Worm (Caenorhabditis elegans) whole organism, L4 larva: Measurements from ENCODE around the gene parp-2.

Experiments
- F37D6.2 ChIP-seq: sonication (generic microtip); optimal IDR thresholded peaks from 2 replicates; lab custom pipeline; 2016; ENCODE audit warnings: mild to moderate bottlenecking, missing genetic modification characterization, missing compliant biosample characterization
- F44E2.7 ChIP-seq: fragments of 200-800 bp; sonication (Bioruptor generic); IDR thresholded peaks from 2 replicates; pipeline ENCODE4 v2.1.2; 2022; ENCODE audit warnings: missing genetic modification characterization, missing compliant biosample characterization
- F49E8.2 ChIP-seq: sonication (generic microtip); optimal IDR thresholded peaks from 2 replicates; lab custom pipeline; 2016; ENCODE audit warnings: missing compliant biosample characterization, mild to moderate bottlenecking, missing genetic modification characterization, borderline replicate concordance
- T20F7.1 ChIP-seq: fragments of 200-800 bp; sonication (Bioruptor generic); optimal IDR thresholded peaks from 2 replicates; lab custom pipeline; 2018; ENCODE audit warnings: mild to moderate bottlenecking, missing genetic modification characterization, missing compliant biosample characterization
- T26A8.4 ChIP-seq: fragments of 200-800 bp; sonication (Bioruptor generic); IDR thresholded peaks from 2 replicates; pipeline ENCODE4 v1.3.6; 2022; ENCODE audit warnings: missing genetic modification characterization, missing compliant biosample characterization
- Y75B8A.6 ChIP-seq: fragments of 200-800 bp; sonication (Bioruptor generic); IDR thresholded peaks from 2 replicates; pipeline ENCODE4 v1.3.6; 2022; ENCODE audit warnings: missing genetic modification reagents, missing genetic modification characterization, missing compliant biosample characterization
- ZK546.5 ChIP-seq, 2 experiments: sonication (generic microtip); optimal IDR thresholded peaks; 2 replicates each; lab custom pipeline; 2017; ENCODE audit warnings: missing biosample characterization in 2 of 2, missing genetic modification characterization in 2 of 2
- aha-1 ChIP-seq: fragments of 150-350 bp; peaks from one replicate; lab custom pipeline; 2014; ENCODE audit warnings: missing biosample characterization, missing genetic modification characterization
- ama-1 ChIP-seq: fragments of 150-350 bp; optimal IDR thresholded peaks from 2 replicates; lab custom pipeline; 2014; ENCODE audit warnings: inconsistent platforms, mixed read lengths
- ceh-28 ChIP-seq: fragments of 150-350 bp; optimal IDR thresholded peaks from 2 replicates; lab custom pipeline; 2014; ENCODE audit warnings: missing biosample characterization, missing genetic modification reagents, missing genetic modification characterization
- ceh-32 ChIP-seq: sonication (generic microtip); optimal IDR thresholded peaks from 2 replicates; lab custom pipeline; 2016; ENCODE audit warnings: mild to moderate bottlenecking, missing genetic modification characterization, missing compliant biosample characterization; ENCODE audit not compliant: poor library complexity
- ceh-44 ChIP-seq: fragments of 200-800 bp; sonication (Bioruptor generic); IDR thresholded peaks from 2 replicates; pipeline ENCODE4 v1.3.6; 2022; ENCODE audit warnings: missing genetic modification reagents, missing genetic modification characterization, missing compliant biosample characterization
- ceh-62 ChIP-seq: sonication (generic microtip); optimal IDR thresholded peaks from 2 replicates; lab custom pipeline; 2017; ENCODE audit warnings: missing biosample characterization, missing genetic modification characterization
- daf-16 ChIP-seq, 3 experiments: sonication (generic microtip); optimal IDR thresholded peaks; 2 replicates each; lab custom pipeline; 2016 to 2017; ENCODE audit warnings: missing genetic modification characterization in 3 of 3, missing genetic modification reagents in 3 of 3, mild to moderate bottlenecking in 2 of 3, missing compliant biosample characterization in 2 of 3, missing biosample characterization in 1 of 3, moderate library complexity in 1 of 3
- dmd-6 ChIP-seq: fragments of 200-800 bp; sonication (Bioruptor generic); IDR thresholded peaks from 2 replicates; pipeline ENCODE4 v1.3.6; 2022; ENCODE audit warnings: missing genetic modification reagents, missing genetic modification characterization, missing compliant biosample characterization
- dmd-8 ChIP-seq: fragments of 200-800 bp; sonication (Bioruptor generic); IDR thresholded peaks from 2 replicates; pipeline ENCODE4 v1.3.6; 2022; ENCODE audit warnings: missing genetic modification characterization, missing compliant biosample characterization
- dmd-9 ChIP-seq: fragments of 200-800 bp; sonication (Bioruptor generic); IDR thresholded peaks from 2 replicates; pipeline ENCODE4 v1.3.6; 2022; ENCODE audit warnings: missing genetic modification reagents, missing genetic modification characterization, missing compliant biosample characterization
- dpl-1 ChIP-seq: fragments of 150-350 bp; optimal IDR thresholded peaks from 2 replicates; lab custom pipeline; 2014; ENCODE audit warnings: missing biosample characterization, missing genetic modification reagents, missing genetic modification characterization
- duxl-1 ChIP-seq: sonication (generic microtip); optimal IDR thresholded peaks from 2 replicates; lab custom pipeline; 2016; ENCODE audit warnings: mild to moderate bottlenecking, missing genetic modification characterization, moderate library complexity, missing compliant biosample characterization; ENCODE audit not compliant: poor library complexity
- dve-1 ChIP-seq: sonication (generic microtip); optimal IDR thresholded peaks from 2 replicates; lab custom pipeline; 2017; ENCODE audit warnings: antibody characterized with exemption, mild to moderate bottlenecking, missing genetic modification characterization, missing compliant biosample characterization; ENCODE audit not compliant: insufficient read depth
- egl-43 ChIP-seq: fragments of 200-800 bp; sonication (Bioruptor generic); IDR thresholded peaks from 2 replicates; pipeline ENCODE4 v1.3.6; 2022; ENCODE audit warnings: missing genetic modification reagents, missing genetic modification characterization, missing compliant biosample characterization
- hlh-11 ChIP-seq: fragments of 200-800 bp; sonication (Bioruptor generic); optimal IDR thresholded peaks from 2 replicates; lab custom pipeline; 2018; ENCODE audit warnings: mild to moderate bottlenecking, missing genetic modification characterization, missing compliant biosample characterization
- hlh-30 ChIP-seq: sonication (generic microtip); optimal IDR thresholded peaks from 2 replicates; lab custom pipeline; 2017; ENCODE audit warnings: antibody characterized with exemption, mild to moderate bottlenecking, missing genetic modification characterization, missing compliant biosample characterization; ENCODE audit not compliant: insufficient read depth
- hmg-1.1 ChIP-seq: fragments of 200-800 bp; sonication (Bioruptor generic); IDR thresholded peaks from 2 replicates; pipeline ENCODE4 v1.3.6; 2022; ENCODE audit warnings: missing genetic modification reagents, missing genetic modification characterization, missing compliant biosample characterization
- lim-7 ChIP-seq: fragments of 200-800 bp; sonication (Bioruptor generic); IDR thresholded peaks from 2 replicates; pipeline ENCODE4 v1.3.6; 2022; ENCODE audit warnings: missing genetic modification characterization, missing compliant biosample characterization
- lin-1 ChIP-seq: fragments of 200-800 bp; sonication (Bioruptor generic); IDR thresholded peaks from 2 replicates; pipeline ENCODE4 v1.3.6; 2022; ENCODE audit warnings: missing genetic modification reagents, missing genetic modification characterization, missing compliant biosample characterization
- lin-38 ChIP-seq: fragments of 200-800 bp; sonication (Bioruptor generic); IDR thresholded peaks from 2 replicates; pipeline ENCODE4 v1.3.6; 2022; ENCODE audit warnings: missing genetic modification reagents, missing genetic modification characterization, missing compliant biosample characterization
- lsy-2 ChIP-seq, 2 experiments: fragments of 150-350 bp in 1 of 2; sonication (generic microtip) in 1 of 2; optimal IDR thresholded peaks; 2 replicates each; lab custom pipeline; 2014 to 2017; ENCODE audit warnings: missing biosample characterization in 2 of 2, missing genetic modification characterization in 2 of 2
- madf-9 ChIP-seq: fragments of 200-800 bp; sonication (Bioruptor generic); conservative IDR thresholded peaks from 2 replicates; pipeline ENCODE4 v1.3.6; 2022; ENCODE audit warnings: missing genetic modification reagents, missing genetic modification characterization, missing compliant biosample characterization
- mdl-1 ChIP-seq, 2 experiments: fragments of 150-350 bp in 1 of 2; sonication (generic microtip) in 1 of 2; optimal IDR thresholded peaks; 2 replicates each; lab custom pipeline; 2014 to 2017; ENCODE audit warnings: missing biosample characterization in 2 of 2, missing genetic modification characterization in 2 of 2
- mes-2 ChIP-seq: sonication (generic microtip); optimal IDR thresholded peaks from 2 replicates; lab custom pipeline; 2016; ENCODE audit warnings: missing genotype, mild to moderate bottlenecking, missing genetic modification characterization, missing compliant biosample characterization; ENCODE audit not compliant: poor library complexity, severe bottlenecking
- mxl-3 ChIP-seq: fragments of 200-800 bp; sonication (Bioruptor generic); optimal IDR thresholded peaks from 2 replicates; lab custom pipeline; 2018; ENCODE audit warnings: mild to moderate bottlenecking, missing genetic modification characterization, missing compliant biosample characterization
- nhr-102 ChIP-seq: sonication (generic microtip); optimal IDR thresholded peaks from 2 replicates; lab custom pipeline; 2016; ENCODE audit warnings: mild to moderate bottlenecking, missing genetic modification characterization, moderate library complexity, missing compliant biosample characterization
- nhr-11 ChIP-seq: fragments of 150-350 bp; optimal IDR thresholded peaks from 2 replicates; lab custom pipeline; 2014; ENCODE audit warnings: missing biosample characterization, missing genetic modification characterization
- nhr-28 ChIP-seq: fragments of 150-350 bp; optimal IDR thresholded peaks from 2 replicates; lab custom pipeline; 2014; ENCODE audit warnings: missing biosample characterization, missing genetic modification characterization
- nhr-41 ChIP-seq: fragments of 200-800 bp; sonication (Bioruptor generic); IDR thresholded peaks from 2 replicates; pipeline ENCODE4 v1.3.6; 2022; ENCODE audit warnings: missing genetic modification reagents, missing genetic modification characterization, missing compliant biosample characterization
- nhr-77 ChIP-seq: fragments of 150-350 bp; optimal IDR thresholded peaks from 2 replicates; lab custom pipeline; 2014; ENCODE audit warnings: missing biosample characterization, missing genetic modification characterization
- pha-4 ChIP-seq, 2 experiments: fragments of 150-350 bp in 1 of 2; fragments of 200-800 bp in 1 of 2; sonication (Bioruptor generic) in 1 of 2; IDR thresholded peaks in 1 of 2; optimal IDR thresholded peaks in 1 of 2; 2 replicates each; pipeline versions ENCODE4 v1.3.6 to Lab custom; 2014 to 2022; ENCODE audit warnings: missing genetic modification characterization in 2 of 2, missing genetic modification reagents in 2 of 2, missing biosample characterization in 1 of 2, missing compliant biosample characterization in 1 of 2
- php-3 ChIP-seq: fragments of 200-800 bp; sonication (Bioruptor generic); IDR thresholded peaks from 2 replicates; pipeline ENCODE4 v1.3.6; 2022; ENCODE audit warnings: missing genetic modification reagents, missing genetic modification characterization, missing compliant biosample characterization
- pqm-1 ChIP-seq: sonication (generic microtip); optimal IDR thresholded peaks from 2 replicates; lab custom pipeline; 2017; ENCODE audit warnings: missing biosample characterization, missing genetic modification characterization
- saeg-2 ChIP-seq: fragments of 200-800 bp; sonication (Bioruptor generic); IDR thresholded peaks from 2 replicates; pipeline ENCODE4 v1.3.6; 2022; ENCODE audit warnings: missing genetic modification reagents, missing genetic modification characterization, missing compliant biosample characterization
- sdz-12 ChIP-seq: fragments of 200-800 bp; sonication (Bioruptor generic); optimal IDR thresholded peaks from 2 replicates; lab custom pipeline; 2018; ENCODE audit warnings: mild to moderate bottlenecking, missing genetic modification characterization, missing compliant biosample characterization
- set-16 ChIP-seq: fragments of 200-800 bp; sonication (Bioruptor generic); IDR thresholded peaks from 2 replicates; pipeline ENCODE4 v1.3.6; 2022; ENCODE audit warnings: missing genetic modification reagents, missing genetic modification characterization, missing compliant biosample characterization
- spr-1 ChIP-seq: sonication (generic microtip); optimal IDR thresholded peaks from 2 replicates; lab custom pipeline; 2016; ENCODE audit warnings: mild to moderate bottlenecking, missing genetic modification characterization, missing compliant biosample characterization
- tra-1 ChIP-seq: fragments of 200-800 bp; sonication (Bioruptor generic); IDR thresholded peaks from 2 replicates; pipeline ENCODE4 v1.3.6; 2022; ENCODE audit warnings: missing genetic modification reagents, missing genetic modification characterization, missing compliant biosample characterization
- unc-62 ChIP-seq, 3 experiments: fragments of 150-350 bp in 1 of 3; sonication (generic microtip); optimal IDR thresholded peaks in 2 of 3; peaks in 1 of 3; 1 replicate in 1 of 3; 2 replicates in 2 of 3; lab custom pipeline; 2014 to 2017; ENCODE audit warnings: missing biosample characterization in 3 of 3, missing genetic modification characterization in 3 of 3, missing genetic modification reagents in 3 of 3, missing genotype in 1 of 3

parp-2 gene

DNA sequence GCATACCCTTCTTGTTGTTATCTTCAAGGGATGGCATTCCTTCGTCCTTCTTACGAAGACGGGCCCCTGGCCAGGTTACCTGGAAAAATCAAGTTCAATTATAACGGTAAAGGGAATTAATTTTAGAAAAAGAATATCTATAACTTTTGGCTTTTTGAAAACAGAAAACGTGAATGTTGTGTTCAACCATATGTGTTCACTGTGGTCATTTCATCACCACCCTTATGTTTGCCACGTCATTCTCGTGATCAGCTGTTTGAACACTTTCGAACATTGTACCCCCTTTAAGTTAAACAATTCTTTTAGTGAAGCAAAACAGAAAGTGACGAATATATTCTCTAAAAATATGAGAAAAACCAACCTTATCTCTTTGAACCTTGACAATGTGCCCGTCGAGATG is 25.9 kb downstream of the parp-2 start:
- no peak for TF ChIP-seq F37D6.2 (tag; lab: Kevin White, UChicago)
- TF ChIP-seq F49E8.2 (tag; lab: Kevin White, UChicago), result no peak
- peak; percentile 31; the same call in 1 of the 2 replicates for TF ChIP-seq lim-7 (GFP tag; lab: Robert Waterston, UW)
- TF ChIP-seq dmd-9, result no peak
- 0 out of 2 replicates have a peak, but pooled peaks have one; percentile 32 for TF ChIP-seq Y75B8A.6
- TF ChIP-seq, all 104 proteins: peak for 2

DNA sequence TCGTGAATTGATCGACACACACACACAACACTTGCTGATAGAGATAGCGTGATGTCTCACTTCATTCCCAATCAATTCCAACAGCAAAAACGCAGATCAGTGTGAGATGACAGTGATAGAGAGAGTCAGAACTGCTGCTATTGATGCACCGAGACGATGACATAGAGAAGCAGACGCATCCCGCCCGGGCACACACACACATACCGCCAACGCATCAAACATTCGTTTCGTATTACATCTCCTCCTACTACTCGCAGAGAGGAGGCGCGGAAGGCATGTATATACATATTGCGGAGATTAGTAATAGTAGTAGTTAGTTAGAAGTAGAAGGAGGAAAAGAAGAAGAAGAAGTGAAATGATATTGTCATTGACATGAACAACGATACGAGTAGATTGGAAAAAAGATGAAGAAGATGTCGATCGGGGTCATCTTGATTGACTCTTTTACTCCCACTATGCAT is 26.6 kb downstream of the parp-2 start:
- TF ChIP-seq dmd-6 (GFP tag; lab: Robert Waterston, UW) (peak; percentile 76), F44E2.7 (GFP tag; lab: Robert Waterston, UW) (no peak), hlh-11 (tag; lab: Kevin White, UChicago) (peak; percentile 92), dmd-8 (GFP tag; lab: Robert Waterston, UW) (no peak), ceh-62 (no peak), unc-62 (GFP tag; optimal IDR thresholded peaks at IDR 0.05 in 1 of 2; lab: Kevin White, UChicago) (peak in 1 of 2 experiments; percentile 42), unc-62 (tag; optimal IDR thresholded peaks at IDR 0.05; lab: Kevin White, UChicago) (no peak), sdz-12 (GFP tag; lab: Kevin White, UChicago) (no peak), egl-43 (GFP tag; lab: Robert Waterston, UW) (0 out of 2 replicates have a peak, but pooled peaks have one; percentile 7), mdl-1 (tag; optimal IDR thresholded peaks at IDR 0.05; lab: Kevin White, UChicago) (peak in 1 of 2 experiments; percentile 74), mxl-3 (GFP tag; lab: Kevin White, UChicago) (peak; percentile 94), ceh-44 (GFP tag; lab: Robert Waterston, UW) (no peak), ceh-28 (peak; percentile 22), nhr-11 (tag; lab: Kevin White, UChicago) (peak; percentile 79), spr-1 (tag; lab: Kevin White, UChicago) (peak; percentile 24), lsy-2 (tag; optimal IDR thresholded peaks at IDR 0.05; lab: Kevin White, UChicago) (peak; percentile 45 to 48), ama-1 (lab: Kevin White, UChicago) (peak; percentile 2), T26A8.4 (GFP tag; lab: Robert Waterston, UW) (peak; percentile 33), php-3 (GFP tag; lab: Robert Waterston, UW) (0 out of 2 replicates have a peak, but pooled peaks have one; percentile 36), saeg-2 (GFP tag; lab: Robert Waterston, UW) (0 out of 2 replicates have a peak, but pooled peaks have one; percentile 18), pqm-1 (tag; lab: Kevin White, UChicago) (peak; percentile 41), ZK546.5 (tag; optimal IDR thresholded peaks at IDR 0.05; lab: Kevin White, UChicago) (no peak), ceh-32 (tag; lab: Kevin White, UChicago) (no peak), lin-1 (GFP tag; lab: Robert Waterston, UW) (peak; percentile 56; the same call in 1 of the 2 replicates), set-16 (GFP tag; lab: Robert Waterston, UW) (peak; percentile 34; the same call in 1 of the 2 replicates), aha-1 (tag; lab: Kevin White, UChicago) (peak; percentile 76), pha-4 (GFP tag; IDR thresholded peaks at IDR 0.05; lab: Robert Waterston, UW) (peak; percentile 66), pha-4 (tag; optimal IDR thresholded peaks at IDR 0.05; lab: Kevin White, UChicago) (peak; percentile 18), T20F7.1 (GFP tag; lab: Kevin White, UChicago) (peak; percentile 43), lin-38 (peak; percentile 36), hmg-1.1 (GFP tag; lab: Robert Waterston, UW) (peak; percentile 46), dve-1 (tag; lab: Kevin White, UChicago) (peak; percentile 66), nhr-102 (tag; lab: Kevin White, UChicago) (peak; percentile 1), nhr-77 (tag; lab: Kevin White, UChicago) (peak; percentile 3), duxl-1 (no peak), hlh-30 (tag; lab: Kevin White, UChicago) (peak; percentile 79), madf-9 (GFP tag; lab: Robert Waterston, UW) (peak; percentile 44; the same call in 1 of the 2 replicates), nhr-28 (peak; percentile 93), daf-16 (GFP tag; optimal IDR thresholded peaks at IDR 0.05; lab: Kevin White, UChicago) (no peak), daf-16 (tag; optimal IDR thresholded peaks at IDR 0.05; lab: Kevin White, UChicago) (peak; percentile 68), mes-2 (tag; lab: Kevin White, UChicago) (peak; percentile 39), tra-1 (GFP tag; lab: Robert Waterston, UW) (peak; percentile 53), nhr-41 (GFP tag; lab: Robert Waterston, UW) (0 out of 2 replicates have a peak, but pooled peaks have one; percentile 53), dpl-1 (GFP tag; lab: Kevin White, UChicago) (peak; percentile 37), dmd-9 (no peak)
